Worm (Caenorhabditis elegans): Measurements from ENCODE around the gene met-2.

ce11 chrIII:8380645-8381044 lies 5.5 kb downstream of the met-2 start, which contains the start of gene R05D3.12:
- TF ChIP-seq nhr-12 (tag; optimal IDR thresholded peaks at IDR 0.05), result no peak
- TF ChIP-seq elt-3 (tag; optimal IDR thresholded peaks at IDR 0.05), result no peak
- TF ChIP-seq fos-1 (tag; optimal IDR thresholded peaks at IDR 0.05), result no peak
- no peak for TF ChIP-seq lin-39 (tag; optimal IDR thresholded peaks at IDR 0.05)
- no peak for TF ChIP-seq ceh-63 (GFP tag; optimal IDR thresholded peaks at IDR 0.05)
- TF ChIP-seq fkh-10 (GFP tag; optimal IDR thresholded peaks at IDR 0.05), result no peak

Data from whole organism, L1 larva.